Fruit fly (Drosophila melanogaster) whole organism, embryonic: ENCODE data around the gene CdGAPr.

ENCODE experiments used
- Asciz ChIP-seq: fragments of 200-800 bp; sonication (Bioruptor generic); optimal IDR thresholded peaks from 2 replicates; lab custom pipeline; 2017; ENCODE audit warnings: missing biosample characterization, mild to moderate bottlenecking, missing genetic modification characterization, missing genetic modification reagents
- BtbVII ChIP-seq: fragments of 200-800 bp; sonication (Bioruptor generic); optimal IDR thresholded peaks from 3 replicates; lab custom pipeline; 2017; ENCODE audit warnings: missing biosample characterization, mild to moderate bottlenecking, missing genetic modification characterization
- CG10267 ChIP-seq: fragments of 200-800 bp; sonication (Bioruptor generic); optimal IDR thresholded peaks from 2 replicates; lab custom pipeline; 2018; ENCODE audit warnings: missing biosample characterization, mild to moderate bottlenecking, missing genetic modification characterization, moderate library complexity
- CG11723 ChIP-seq: fragments of 200-800 bp; sonication (Bioruptor generic); optimal IDR thresholded peaks from 2 replicates; lab custom pipeline; 2017; ENCODE audit warnings: missing biosample characterization, mild to moderate bottlenecking, missing genetic modification characterization
- CG12071 ChIP-seq: fragments of 200-800 bp; sonication (Bioruptor generic); optimal IDR thresholded peaks from 3 replicates; lab custom pipeline; 2018; ENCODE audit warnings: missing biosample characterization, mild to moderate bottlenecking, missing genetic modification characterization
- CG12219 ChIP-seq: fragments of 200-800 bp; sonication (Bioruptor generic); optimal IDR thresholded peaks from 3 replicates; lab custom pipeline; 2018; ENCODE audit warnings: missing biosample characterization, mild to moderate bottlenecking, missing genetic modification characterization
- CG1233 ChIP-seq: fragments of 200-800 bp; sonication (Bioruptor generic); optimal IDR thresholded peaks from 4 replicates; lab custom pipeline; 2018; ENCODE audit warnings: missing biosample characterization, mild to moderate bottlenecking, missing genetic modification characterization
- CG13287 ChIP-seq: fragments of 200-800 bp; sonication (Bioruptor generic); IDR thresholded peaks from 2 replicates; pipeline ENCODE4 v1.3.6; 2022; ENCODE audit warnings: missing biosample characterization, missing genetic modification characterization; ENCODE audit not compliant: partially characterized antibody
- CG14441 ChIP-seq: fragments of 200-800 bp; sonication (Bioruptor generic); IDR thresholded peaks from 2 replicates; pipeline ENCODE4 v1.3.6; 2022; ENCODE audit warnings: missing biosample characterization, missing genetic modification characterization
- CG14710 ChIP-seq: fragments of 200-800 bp; sonication (Bioruptor generic); optimal IDR thresholded peaks from 3 replicates; lab custom pipeline; 2019; ENCODE audit warnings: missing biosample characterization, mild to moderate bottlenecking, missing genetic modification characterization, moderate library complexity
- CG15011 ChIP-seq: fragments of 200-800 bp; sonication (Bioruptor generic); optimal IDR thresholded peaks from 3 replicates; lab custom pipeline; 2018; ENCODE audit warnings: missing biosample characterization, mild to moderate bottlenecking, missing genetic modification characterization
- CG18262 ChIP-seq: fragments of 200-800 bp; optimal IDR thresholded peaks from 3 replicates; lab custom pipeline; 2019; ENCODE audit warnings: missing biosample characterization, mild to moderate bottlenecking, missing genetic modification characterization, moderate library complexity
- CG18599 ChIP-seq: fragments of 200-800 bp; sonication (Bioruptor generic); optimal IDR thresholded peaks from 3 replicates; lab custom pipeline; 2017; ENCODE audit warnings: missing biosample characterization, missing genetic modification characterization, mild to moderate bottlenecking, moderate library complexity, missing genetic modification reagents
- CG2116 ChIP-seq: fragments of 200-800 bp; sonication (Bioruptor generic); optimal IDR thresholded peaks from 3 replicates; lab custom pipeline; 2018; ENCODE audit warnings: missing biosample characterization, mild to moderate bottlenecking, missing genetic modification characterization
- CG30020 ChIP-seq: fragments of 200-800 bp; optimal IDR thresholded peaks from 2 replicates; lab custom pipeline; 2019; ENCODE audit warnings: missing biosample characterization, mild to moderate bottlenecking, missing genetic modification characterization, moderate library complexity
- CG31224 ChIP-seq: fragments of 200-800 bp; sonication (Bioruptor generic); IDR thresholded peaks from 2 replicates; pipeline ENCODE4 v1.3.6; 2022; ENCODE audit warnings: missing biosample characterization, missing genetic modification characterization
- CG34376 ChIP-seq: fragments of 200-800 bp; sonication (Bioruptor generic); optimal IDR thresholded peaks from 2 replicates; lab custom pipeline; 2018; ENCODE audit warnings: missing biosample characterization, mild to moderate bottlenecking, missing genetic modification characterization
- CG6765 ChIP-seq: fragments of 200-800 bp; sonication (Bioruptor generic); optimal IDR thresholded peaks from 3 replicates; lab custom pipeline; 2017; ENCODE audit warnings: missing biosample characterization, mild to moderate bottlenecking, missing genetic modification characterization
- CG6813 ChIP-seq: fragments of 200-800 bp; sonication (Bioruptor generic); optimal IDR thresholded peaks from 2 replicates; lab custom pipeline; 2017; ENCODE audit warnings: missing biosample characterization, missing genetic modification characterization, mild to moderate bottlenecking, moderate library complexity, missing genetic modification reagents
- CG8359 ChIP-seq: fragments of 200-800 bp; sonication (Bioruptor generic); optimal IDR thresholded peaks from 2 replicates; lab custom pipeline; 2017; ENCODE audit warnings: missing biosample characterization, mild to moderate bottlenecking, missing genetic modification characterization, borderline replicate concordance
- CG8388 ChIP-seq: fragments of 200-800 bp; sonication (Bioruptor generic); optimal IDR thresholded peaks from 2 replicates; lab custom pipeline; 2019; ENCODE audit warnings: missing biosample characterization, mild to moderate bottlenecking, missing genetic modification characterization, moderate library complexity
- CG9727 ChIP-seq: fragments of 200-800 bp; sonication (Bioruptor generic); optimal IDR thresholded peaks from 3 replicates; lab custom pipeline; 2017; ENCODE audit warnings: missing biosample characterization, mild to moderate bottlenecking, missing genetic modification characterization
- CrebB ChIP-seq: fragments of 200-800 bp; sonication (Bioruptor generic); optimal IDR thresholded peaks from 3 replicates; lab custom pipeline; 2018; ENCODE audit warnings: missing biosample characterization, mild to moderate bottlenecking, missing genetic modification characterization
- H15 ChIP-seq: fragments of 200-800 bp; sonication (Bioruptor generic); IDR thresholded peaks from 3 replicates; pipeline ENCODE4 v1.3.6; 2022; ENCODE audit warnings: missing biosample characterization, missing genetic modification characterization
- HLHmδ ChIP-seq: fragments of 200-800 bp; sonication (Bioruptor generic); optimal IDR thresholded peaks from 2 replicates; lab custom pipeline; 2018; ENCODE audit warnings: missing biosample characterization, mild to moderate bottlenecking, missing genetic modification characterization, moderate library complexity
- Hand ChIP-seq: fragments of 200-800 bp; sonication (Bioruptor generic); optimal IDR thresholded peaks from 2 replicates; lab custom pipeline; 2017; ENCODE audit warnings: mild to moderate bottlenecking, missing biosample characterization, missing genetic modification reagents, missing genetic modification characterization
- Jarid2 ChIP-seq: fragments of 200-800 bp; sonication (Bioruptor generic); optimal IDR thresholded peaks from 3 replicates; lab custom pipeline; 2017; ENCODE audit warnings: mild to moderate bottlenecking, missing biosample characterization, missing genetic modification reagents, missing genetic modification characterization
- MTF-1 ChIP-seq: fragments of 200-800 bp; sonication (Bioruptor generic); optimal IDR thresholded peaks from 2 replicates; lab custom pipeline; 2018; ENCODE audit warnings: missing biosample characterization, mild to moderate bottlenecking, missing genetic modification characterization, borderline replicate concordance
- Med ChIP-seq: fragments of 200-800 bp; sonication (Bioruptor generic); peaks from one replicate; lab custom pipeline; 2016; ENCODE audit warnings: missing biosample characterization, missing genetic modification characterization, mild to moderate bottlenecking, inconsistent platforms, moderate library complexity
- Meics ChIP-seq: fragments of 200-800 bp; sonication (Bioruptor generic); optimal IDR thresholded peaks from 2 replicates; lab custom pipeline; 2017; ENCODE audit warnings: missing biosample characterization, mild to moderate bottlenecking, missing genetic modification characterization
- Optix ChIP-seq: fragments of 200-800 bp; sonication (Bioruptor generic); IDR thresholded peaks from 3 replicates; pipeline ENCODE4 v1.3.6; 2022; ENCODE audit warnings: missing biosample characterization, missing genetic modification characterization
- Sox102F ChIP-seq: fragments of 200-800 bp; sonication (Bioruptor generic); optimal IDR thresholded peaks from 2 replicates; lab custom pipeline; 2018; ENCODE audit warnings: missing biosample characterization, mild to moderate bottlenecking, missing genetic modification characterization, moderate library complexity
- chn ChIP-seq: fragments of 200-800 bp; sonication (Bioruptor generic); optimal IDR thresholded peaks from 2 replicates; lab custom pipeline; 2016; ENCODE audit warnings: missing biosample characterization, missing genetic modification characterization
- ci ChIP-seq: fragments of 200-800 bp; sonication (Bioruptor generic); IDR thresholded peaks from 3 replicates; pipeline ENCODE4 v1.3.6; 2022; ENCODE audit warnings: missing biosample characterization, missing genetic modification characterization
- exex ChIP-seq: fragments of 200-800 bp; sonication (Bioruptor generic); optimal IDR thresholded peaks from 4 replicates; lab custom pipeline; 2018; ENCODE audit warnings: missing biosample characterization, mild to moderate bottlenecking, missing genetic modification characterization, moderate library complexity
- insv ChIP-seq, 2 experiments: fragments of 200-800 bp; sonication (Bioruptor generic); optimal IDR thresholded peaks; 3 replicates each; lab custom pipeline; 2016 to 2018; ENCODE audit warnings: missing biosample characterization in 2 of 2, missing genetic modification characterization in 2 of 2
- jigr1 ChIP-seq: fragments of 200-800 bp; sonication (Bioruptor generic); IDR thresholded peaks from 3 replicates; pipeline ENCODE4 v1.3.6; 2022; ENCODE audit warnings: missing biosample characterization, missing genetic modification characterization
- lov ChIP-seq, 2 experiments: fragments of 200-800 bp in 1 of 2; fragments of >200 bp in 1 of 2; sonication (Bioruptor generic) in 1 of 2; IDR thresholded peaks in 1 of 2; optimal IDR thresholded peaks in 1 of 2; 2 replicates in 1 of 2; 3 replicates in 1 of 2; pipeline versions ENCODE4 v1.3.6 to Lab custom; 2017 to 2022; ENCODE audit warnings: missing biosample characterization in 1 of 2, missing genetic modification characterization in 1 of 2
- nerfin-2 ChIP-seq: fragments of 200-800 bp; sonication (Bioruptor generic); IDR thresholded peaks from 2 replicates; pipeline ENCODE4 v1.3.6; 2022; ENCODE audit warnings: missing biosample characterization, missing genetic modification characterization; ENCODE audit not compliant: partially characterized antibody
- otp ChIP-seq: fragments of 200-800 bp; sonication (Bioruptor generic); IDR thresholded peaks from 3 replicates; pipeline ENCODE4, ENCODE4 v1.3.6; 2022; ENCODE audit warnings: missing biosample characterization, missing genetic modification characterization
- pfk ChIP-seq: fragments of 200-800 bp; sonication (Bioruptor generic); optimal IDR thresholded peaks from 2 replicates; lab custom pipeline; 2018; ENCODE audit warnings: missing biosample characterization, mild to moderate bottlenecking, missing genetic modification characterization, moderate library complexity
- phol ChIP-seq: fragments of 200-800 bp; sonication (Bioruptor generic); optimal IDR thresholded peaks from 3 replicates; lab custom pipeline; 2018; ENCODE audit warnings: missing biosample characterization, mild to moderate bottlenecking, missing genetic modification characterization, moderate library complexity
- scrt ChIP-seq: fragments of 200-800 bp; sonication (Bioruptor generic); optimal IDR thresholded peaks from 2 replicates; lab custom pipeline; 2018; ENCODE audit warnings: missing biosample characterization, mild to moderate bottlenecking, missing genetic modification characterization, moderate library complexity
- so ChIP-seq: fragments of 200-800 bp; sonication (Bioruptor generic); IDR thresholded peaks from 3 replicates; pipeline ENCODE4 v1.3.6; 2022; ENCODE audit warnings: missing biosample characterization, missing genetic modification characterization
- sob ChIP-seq: fragments of 200-800 bp; sonication (Bioruptor generic); IDR thresholded peaks from 2 replicates; pipeline ENCODE4 v1.3.6; 2022; ENCODE audit warnings: missing biosample characterization, missing genetic modification characterization
- sqz ChIP-seq: fragments of 200-800 bp; sonication (Bioruptor generic); optimal IDR thresholded peaks from 3 replicates; lab custom pipeline; 2018; ENCODE audit warnings: missing biosample characterization, mild to moderate bottlenecking, missing genetic modification characterization
- trem ChIP-seq: fragments of 200-800 bp; optimal IDR thresholded peaks from 3 replicates; lab custom pipeline; 2019; ENCODE audit warnings: missing biosample characterization, mild to moderate bottlenecking, missing genetic modification characterization, moderate library complexity
- wek ChIP-seq: fragments of 200-800 bp; sonication (Bioruptor generic); optimal IDR thresholded peaks from 3 replicates; lab custom pipeline; 2018; ENCODE audit warnings: missing biosample characterization, mild to moderate bottlenecking, missing genetic modification characterization, moderate library complexity

Gene CdGAPr

dm6 chr2L:19796111-19796451, 4.4 kb upstream of the CdGAPr start, which contains the start of gene sick (continued):
- TF ChIP-seq pfk (GFP tag; lab: Kevin White, UChicago), result peak; percentile 29
- TF ChIP-seq CG34376, result peak; percentile 87
- TF ChIP-seq trem (tag; lab: Kevin White, UChicago), result peak; percentile 21
- TF ChIP-seq exex (tag; lab: Kevin White, UChicago), result no peak
- TF ChIP-seq wek, result peak; percentile 32
- TF ChIP-seq CG6765 (GFP tag; lab: Kevin White, UChicago), result peak; percentile 80
- peak; percentile 4 for TF ChIP-seq CG1233 (GFP tag; lab: Kevin White, UChicago)
- TF ChIP-seq Optix (GFP tag; lab: Robert Waterston, UW), result no peak
- TF ChIP-seq lov (optimal IDR thresholded peaks at IDR 0.05; lab: Kevin White, UChicago), result no peak
- 0 out of 3 replicates have a peak, but pooled peaks have one; percentile 3 for TF ChIP-seq lov (GFP tag; IDR thresholded peaks at IDR 0.05; lab: Robert Waterston, UW)
- TF ChIP-seq jigr1, result no peak
- peak; percentile 46 for TF ChIP-seq Jarid2 (GFP tag; lab: Kevin White, UChicago)
- peak; percentile 34 for TF ChIP-seq CrebB
- TF ChIP-seq BtbVII (GFP tag; lab: Kevin White, UChicago), result peak; percentile 54
- no peak for TF ChIP-seq CG14441 (GFP tag; lab: Robert Waterston, UW)
- TF ChIP-seq scrt (GFP tag; lab: Kevin White, UChicago), result peak; percentile 55
- 0 out of 3 replicates have a peak, but pooled peaks have one; percentile 2 for TF ChIP-seq H15 (GFP tag; lab: Robert Waterston, UW)
- TF ChIP-seq HLHmδ (GFP tag; lab: Kevin White, UChicago), result peak; percentile 65
- TF ChIP-seq phol, result peak; percentile 0
- peak; percentile 27 for TF ChIP-seq CG10267 (tag; lab: Kevin White, UChicago)
- no peak for TF ChIP-seq CG13287 (GFP tag; lab: Robert Waterston, UW)
- TF ChIP-seq Sox102F (GFP tag; lab: Kevin White, UChicago), result no peak
- peak; percentile 37 for TF ChIP-seq CG15011 (GFP tag; lab: Kevin White, UChicago)
- peak; percentile 28 for TF ChIP-seq CG8359 (GFP tag; lab: Kevin White, UChicago)
- no peak for TF ChIP-seq nerfin-2 (GFP tag; lab: Robert Waterston, UW)
- peak; percentile 7 for TF ChIP-seq CG11723 (GFP tag; lab: Kevin White, UChicago)
- TF ChIP-seq sob, result peak; percentile 13; the same call in 1 of the 2 replicates
- TF ChIP-seq CG18262 (tag; lab: Kevin White, UChicago), result peak; percentile 23
- TF ChIP-seq CG30020 (tag; lab: Kevin White, UChicago), result peak; percentile 28
- peak; percentile 63 for TF ChIP-seq CG12071 (GFP tag; lab: Kevin White, UChicago)
- peak; percentile 4 for TF ChIP-seq CG9727 (GFP tag; lab: Kevin White, UChicago)
- peak; percentile 69 for TF ChIP-seq Med (GFP tag; lab: Kevin White, UChicago)
- peak; percentile 12 for TF ChIP-seq MTF-1 (GFP tag; lab: Kevin White, UChicago)
- TF ChIP-seq CG6813 (GFP tag; lab: Kevin White, UChicago), result peak; percentile 33
- peak; percentile 39 for TF ChIP-seq Meics (GFP tag; lab: Kevin White, UChicago)
- TF ChIP-seq otp (GFP tag; lab: Robert Waterston, UW), result 0 out of 3 replicates have a peak, but pooled peaks have one; percentile 12
- peak; percentile 27; the same call in 1 of the 3 replicates for TF ChIP-seq so (GFP tag; lab: Robert Waterston, UW)
- peak; percentile 48; the same call in 2 of the 3 replicates for TF ChIP-seq ci (GFP tag; lab: Robert Waterston, UW)
- 0 out of 2 replicates have a peak, but pooled peaks have one; percentile 7 for TF ChIP-seq CG31224 (GFP tag; lab: Robert Waterston, UW)
- TF ChIP-seq CG18599, result peak; percentile 46
- TF ChIP-seq Asciz, result peak; percentile 9
- TF ChIP-seq CG2116, result peak; percentile 64
- TF ChIP-seq CG8388 (GFP tag; lab: Kevin White, UChicago), result peak; percentile 14
- TF ChIP-seq CG14710 (tag; lab: Kevin White, UChicago), result peak; percentile 48
- peak in 1 of 2 experiments; percentile 11 for TF ChIP-seq insv (GFP tag; optimal IDR thresholded peaks at IDR 0.05; lab: Kevin White, UChicago)
- TF ChIP-seq Hand (GFP tag; lab: Kevin White, UChicago), result peak; percentile 16
- no peak for TF ChIP-seq chn
- peak; percentile 12 for TF ChIP-seq sqz (GFP tag; lab: Kevin White, UChicago)
- TF ChIP-seq CG12219, result peak; percentile 32
